Worm (Caenorhabditis elegans) whole organism, early embryonic: ENCODE data around the gene Y17G7B.8.

Source experiments
- B0310.2 ChIP-seq: sonication (generic microtip); optimal IDR thresholded peaks from 2 replicates; lab custom pipeline; 2016; ENCODE audit warnings: mild to moderate bottlenecking, missing genetic modification characterization, missing compliant biosample characterization
- F13C5.2 ChIP-seq: sonication (generic microtip); optimal IDR thresholded peaks from 2 replicates; lab custom pipeline; 2017; ENCODE audit warnings: mild to moderate bottlenecking, missing genetic modification characterization, inconsistent platforms, missing compliant biosample characterization
- aly-1 ChIP-seq: sonication (generic microtip); optimal IDR thresholded peaks from 2 replicates; lab custom pipeline; 2016; ENCODE audit warnings: missing genetic modification characterization, missing compliant biosample characterization
- ama-1 ChIP-seq: fragments of 150-350 bp; optimal IDR thresholded peaks from 2 replicates; lab custom pipeline; 2014
- ceh-13 ChIP-seq: fragments of 200-800 bp; sonication (Bioruptor generic); optimal IDR thresholded peaks from 2 replicates; lab custom pipeline; 2018; ENCODE audit warnings: mild to moderate bottlenecking, missing genetic modification characterization, missing compliant biosample characterization
- ceh-36 ChIP-seq: sonication (generic microtip); optimal IDR thresholded peaks from 2 replicates; lab custom pipeline; 2016; ENCODE audit warnings: missing genetic modification characterization, inconsistent platforms, missing compliant biosample characterization
- ets-7 ChIP-seq: sonication (generic microtip); optimal IDR thresholded peaks from 2 replicates; lab custom pipeline; 2016; ENCODE audit warnings: missing genotype, missing genetic modification characterization, missing compliant biosample characterization
- flt-1 ChIP-seq: fragments of 200-800 bp; sonication (Bioruptor generic); IDR thresholded peaks from 2 replicates; pipeline ENCODE4 v1.3.6; 2022; ENCODE audit warnings: missing genetic modification characterization, missing compliant biosample characterization
- hmbx-1 ChIP-seq: sonication (generic microtip); optimal IDR thresholded peaks from 2 replicates; lab custom pipeline; 2016; ENCODE audit warnings: mild to moderate bottlenecking, missing genetic modification characterization, missing compliant biosample characterization
- hmg-4 ChIP-seq: fragments of 200-800 bp; sonication (Bioruptor generic); optimal IDR thresholded peaks from 2 replicates; lab custom pipeline; 2018; ENCODE audit warnings: mild to moderate bottlenecking, missing genetic modification characterization, missing compliant biosample characterization
- hnd-1 ChIP-seq: sonication (generic microtip); optimal IDR thresholded peaks from 2 replicates; lab custom pipeline; 2016; ENCODE audit warnings: missing genetic modification characterization, missing compliant biosample characterization
- pes-1 ChIP-seq: fragments of 200-800 bp; sonication (Bioruptor generic); IDR thresholded peaks from 2 replicates; pipeline ENCODE4 v1.3.6; 2022; ENCODE audit warnings: missing genetic modification reagents, missing genetic modification characterization, missing compliant biosample characterization
- scrt-1 ChIP-seq: fragments of 200-800 bp; sonication (Bioruptor generic); IDR thresholded peaks from 2 replicates; pipeline ENCODE4 v1.3.6; 2022; ENCODE audit warnings: missing genetic modification characterization, missing compliant biosample characterization
- sea-1 ChIP-seq: fragments of 200-800 bp; sonication (Bioruptor generic); conservative IDR thresholded peaks from 2 replicates; pipeline ENCODE4 v1.3.6; 2022; ENCODE audit warnings: missing genetic modification characterization, missing compliant biosample characterization
- tbx-11 ChIP-seq: fragments of 200-800 bp; sonication (Bioruptor generic); IDR thresholded peaks from 2 replicates; pipeline ENCODE4 v1.3.6; 2022; ENCODE audit warnings: missing genetic modification characterization, missing compliant biosample characterization
- tbx-37 ChIP-seq: fragments of 200-800 bp; sonication (Bioruptor generic); conservative IDR thresholded peaks from 2 replicates; pipeline ENCODE4 v1.3.6; 2022; ENCODE audit warnings: missing genetic modification reagents, missing genetic modification characterization, missing compliant biosample characterization
- tra-4 ChIP-seq: sonication (generic microtip); optimal IDR thresholded peaks from 2 replicates; lab custom pipeline; 2017; ENCODE audit warnings: missing genetic modification characterization, missing compliant biosample characterization

Y17G7B.8 gene

DNA sequence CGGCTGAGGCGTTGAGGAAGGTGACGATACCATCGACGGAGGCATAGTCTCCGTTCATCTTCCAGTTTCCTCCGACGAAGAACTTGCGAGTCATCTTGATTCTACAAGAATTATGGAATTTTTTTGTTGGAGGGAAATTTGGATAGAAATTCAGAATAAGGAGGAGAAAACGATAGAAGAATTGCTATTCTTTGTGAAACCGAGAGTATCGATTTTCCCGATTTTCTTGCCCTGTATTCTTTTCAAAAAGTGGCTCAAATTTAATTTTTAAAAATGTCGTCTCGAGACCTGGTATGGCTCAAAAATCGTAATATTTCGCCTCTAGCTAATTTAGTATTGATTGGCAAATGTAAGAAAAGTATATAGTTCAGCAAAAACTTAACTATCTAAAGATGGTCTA lies 11.5 kb upstream of the Y17G7B.8 start, which contains the start of gene tpi-1:
Gene tpi-1 (minus strand): TSS at position 101 of the 400 bp plus-strand sequence.
- TF ChIP-seq scrt-1 (GFP tag; lab: Robert Waterston, UW) (no peak), tbx-37 (GFP tag; lab: Robert Waterston, UW) (no peak), flt-1 (GFP tag; lab: Robert Waterston, UW) (no peak), tra-4 (no peak)

DNA sequence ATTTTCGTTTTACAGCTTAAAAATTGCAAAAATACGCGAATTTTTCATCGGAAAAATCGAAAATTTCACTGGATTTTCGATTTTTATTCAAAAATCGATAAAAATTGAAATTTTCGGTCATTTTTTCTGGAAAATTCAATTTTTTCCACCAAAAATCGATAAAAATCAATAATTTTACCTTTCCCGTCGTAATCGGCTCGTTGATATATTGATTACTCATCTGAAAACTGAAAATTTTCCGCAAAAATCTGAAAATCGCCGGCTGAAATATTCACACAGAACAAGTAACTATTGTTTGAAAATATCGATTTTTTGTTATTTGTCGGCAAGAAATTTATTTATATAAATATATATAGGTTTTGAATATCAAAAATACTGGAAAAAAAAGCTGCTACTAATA lies 9.0 kb upstream of the Y17G7B.8 start, which contains the start of gene cyn-16:
Gene cyn-16 (minus strand): TSS at position 227 of the 400 bp plus-strand sequence.
- TF ChIP-seq B0310.2 (tag; lab: Kevin White, UChicago) (no peak), ama-1 (no peak), tbx-37 (GFP tag; lab: Robert Waterston, UW) (no peak), flt-1 (GFP tag; lab: Robert Waterston, UW) (no peak), ceh-13 (no peak)

DNA sequence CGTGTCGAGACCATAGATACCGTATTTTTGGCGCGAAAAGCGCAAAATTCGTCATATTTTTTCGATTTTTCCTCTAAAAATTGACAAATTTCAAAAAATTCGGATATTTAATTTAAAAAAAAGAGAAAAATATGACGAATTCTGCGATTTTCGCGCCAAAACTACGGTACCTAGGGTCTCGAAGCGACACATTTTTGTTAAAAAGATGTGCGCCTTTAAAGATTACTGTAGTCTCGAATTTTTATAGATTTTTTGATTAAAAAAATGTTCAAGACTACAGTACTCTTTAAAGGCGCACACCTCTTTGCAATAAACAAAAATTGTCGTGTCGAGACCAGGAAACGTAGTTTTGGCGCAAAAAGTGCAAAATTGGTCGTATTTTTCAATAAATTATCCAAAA lies 8.5 kb upstream of the Y17G7B.8 start:
- TF ChIP-seq tra-4 (no peak), ceh-36 (no peak), tbx-11 (no peak), hmg-4 (GFP tag; lab: Kevin White, UChicago) (no peak), sea-1 (GFP tag; lab: Robert Waterston, UW) (no peak), F13C5.2 (tag; lab: Kevin White, UChicago) (no peak), scrt-1 (GFP tag; lab: Robert Waterston, UW) (no peak), ama-1 (no peak), aly-1 (tag; lab: Kevin White, UChicago) (no peak), ceh-13 (no peak), flt-1 (GFP tag; lab: Robert Waterston, UW) (no peak), pes-1 (GFP tag; lab: Robert Waterston, UW) (no peak), hmbx-1 (tag; lab: Kevin White, UChicago) (no peak), hnd-1 (no peak), tbx-37 (GFP tag; lab: Robert Waterston, UW) (no peak), B0310.2 (tag; lab: Kevin White, UChicago) (no peak), ets-7 (no peak)

DNA sequence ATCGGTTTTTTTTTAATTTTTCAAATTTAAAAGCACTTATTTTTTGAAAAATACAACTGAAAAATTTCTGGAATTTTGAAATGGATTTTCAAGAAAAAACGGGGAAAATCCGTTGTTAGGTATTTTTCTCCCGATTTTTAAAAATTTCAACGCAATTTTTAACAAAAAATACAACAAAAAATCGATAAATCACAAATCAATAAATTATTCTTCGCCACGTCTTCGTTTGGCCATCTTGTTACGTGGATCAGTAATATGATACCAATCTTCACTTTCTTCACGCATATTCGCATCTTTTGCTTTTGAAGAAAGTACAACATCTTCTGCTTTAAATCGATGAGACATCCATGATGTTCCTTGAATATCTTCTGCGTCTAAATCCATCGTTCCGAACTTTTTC lies 1.2 kb upstream of the Y17G7B.8 start:
- no peak for TF ChIP-seq tra-4
- TF ChIP-seq tbx-11 = no peak
- TF ChIP-seq hmbx-1 (tag; lab: Kevin White, UChicago) = no peak
- TF ChIP-seq F13C5.2 (tag; lab: Kevin White, UChicago) = no peak
- no peak for TF ChIP-seq ceh-13
- TF ChIP-seq pes-1 (GFP tag; lab: Robert Waterston, UW) = no peak
- no peak for TF ChIP-seq aly-1 (tag; lab: Kevin White, UChicago)
- TF ChIP-seq ceh-36 = no peak
- TF ChIP-seq tbx-37 (GFP tag; lab: Robert Waterston, UW) = no peak
- TF ChIP-seq ama-1 = no peak
- TF ChIP-seq ets-7 = no peak
- TF ChIP-seq hmg-4 (GFP tag; lab: Kevin White, UChicago) = no peak
- no peak for TF ChIP-seq sea-1 (GFP tag; lab: Robert Waterston, UW)
- no peak for TF ChIP-seq B0310.2 (tag; lab: Kevin White, UChicago)

DNA sequence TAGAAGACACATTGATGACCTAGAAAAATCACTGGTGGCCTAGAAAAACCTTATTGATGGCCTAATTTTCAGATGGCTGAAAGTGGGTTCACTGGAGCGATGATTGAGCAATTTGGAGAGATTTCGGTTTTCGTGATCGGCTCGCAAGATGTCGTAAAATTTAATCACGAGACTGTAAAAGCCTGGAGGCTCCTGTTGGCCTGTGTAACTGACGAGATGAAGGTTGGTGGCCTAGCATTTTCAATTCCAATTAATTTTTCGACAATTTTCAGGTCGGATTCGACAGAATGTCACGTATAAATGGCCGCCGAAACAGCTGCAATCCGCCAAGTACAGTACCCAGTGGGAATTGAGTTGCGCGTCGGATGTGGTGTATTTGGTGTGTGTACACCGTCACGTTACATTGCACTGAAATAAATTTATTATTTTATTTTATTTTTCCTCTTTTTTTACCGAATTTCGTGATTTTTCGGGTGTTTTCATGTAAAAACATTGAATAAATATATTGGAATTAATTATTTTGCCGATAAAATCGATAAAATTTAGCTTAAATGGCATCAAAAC lies 4.2 kb downstream of the Y17G7B.8 start, which contains the start of gene Y17G7B.12:
Gene Y17G7B.12 (plus strand): TSS at position 547 of the 564 bp plus-strand sequence.
- peak; percentile 22 for TF ChIP-seq F13C5.2 (tag; lab: Kevin White, UChicago)
- TF ChIP-seq hmbx-1 (tag; lab: Kevin White, UChicago) = no peak

DNA sequence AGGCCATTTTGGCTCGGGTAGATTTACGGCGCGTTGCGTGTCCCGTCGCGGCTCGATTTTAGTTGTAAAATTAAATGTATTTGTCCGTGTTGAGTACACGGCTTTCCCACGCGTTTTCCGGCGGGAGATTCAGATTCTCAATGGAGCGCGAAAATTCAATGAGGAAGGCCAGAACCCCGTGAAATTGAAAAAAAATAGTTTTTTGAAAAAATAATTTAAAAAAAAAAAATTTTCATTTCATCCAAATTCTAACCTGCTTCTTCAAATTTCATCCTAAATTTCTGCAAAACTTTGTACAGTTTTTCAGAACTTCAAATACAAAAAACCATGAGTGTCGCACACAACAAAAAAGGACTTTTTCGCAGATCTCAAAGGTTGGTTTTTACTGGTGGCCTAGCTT lies 18.8 kb downstream of the Y17G7B.8 start, which contains the start of gene glb-29:
Gene glb-29 (plus strand): TSS at position 301 of the 400 bp plus-strand sequence.
- TF ChIP-seq sea-1 (GFP tag; lab: Robert Waterston, UW) = no peak

DNA sequence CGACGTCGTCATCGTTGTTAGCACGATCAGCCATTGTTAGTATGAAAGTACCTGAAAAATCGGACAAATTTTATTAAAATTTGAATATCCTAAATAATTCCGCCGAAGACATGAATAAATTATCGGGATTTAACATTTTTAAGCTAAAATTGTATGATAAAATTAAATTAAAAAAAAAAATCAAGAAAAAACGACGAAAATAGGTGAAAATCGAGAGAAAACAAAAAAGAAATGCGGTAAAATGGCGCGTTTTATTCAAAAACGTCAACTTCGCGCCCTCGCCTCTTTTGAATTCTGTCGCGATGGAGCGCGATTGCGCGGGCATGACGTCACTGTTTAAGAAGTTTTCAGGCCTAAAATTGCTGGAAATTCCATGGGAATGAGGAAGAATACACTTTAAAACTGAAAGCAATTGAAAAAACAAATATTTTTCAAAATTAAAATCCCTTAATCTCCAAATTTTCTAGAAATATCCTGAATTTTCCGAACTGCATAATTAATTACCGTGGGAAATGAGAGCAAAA lies 20.9 kb downstream of the Y17G7B.8 start, which contains the start of gene mcm-2:
Gene mcm-2 (minus strand): TSS at position 51 of the 524 bp plus-strand sequence.
- TF ChIP-seq ama-1 (no peak), aly-1 (tag; lab: Kevin White, UChicago) (no peak), sea-1 (GFP tag; lab: Robert Waterston, UW) (no peak), tra-4 (no peak), hnd-1 (no peak), B0310.2 (tag; lab: Kevin White, UChicago) (no peak), scrt-1 (GFP tag; lab: Robert Waterston, UW) (no peak), F13C5.2 (tag; lab: Kevin White, UChicago) (no peak), ceh-13 (no peak), flt-1 (GFP tag; lab: Robert Waterston, UW) (no peak), ceh-36 (no peak), tbx-37 (GFP tag; lab: Robert Waterston, UW) (no peak), hmbx-1 (tag; lab: Kevin White, UChicago) (no peak), ets-7 (no peak), hmg-4 (GFP tag; lab: Kevin White, UChicago) (no peak), pes-1 (GFP tag; lab: Robert Waterston, UW) (no peak), tbx-11 (no peak)

DNA sequence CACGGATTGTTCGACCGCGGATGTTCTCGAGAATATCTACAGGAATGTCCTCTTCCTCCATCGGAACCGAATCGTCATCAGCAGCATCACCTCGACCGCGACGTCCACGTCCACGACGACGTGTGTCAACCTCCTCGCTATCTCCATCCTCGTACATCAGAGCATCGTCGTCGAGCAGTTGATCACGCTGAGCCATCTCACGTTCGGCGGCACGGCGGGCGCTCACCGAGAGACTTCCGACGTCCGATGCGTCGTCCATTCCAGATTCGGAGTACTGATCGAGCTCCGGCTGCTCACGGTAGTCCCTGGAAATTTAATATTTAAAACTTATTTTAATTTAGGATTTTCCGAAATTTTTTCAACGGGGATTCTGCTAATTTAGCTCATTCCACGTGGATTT lies 21.6 kb downstream of the Y17G7B.8 start:
- no peak for TF ChIP-seq sea-1 (GFP tag; lab: Robert Waterston, UW)
